Fruit fly (Drosophila melanogaster) Kc167 (cell line): ENCODE measurements around the gene bark.

Experiments used
- Sin3A ChIP-seq: fragments of >200 bp; optimal IDR thresholded peaks from 2 replicates; lab custom pipeline; 2018; ENCODE audit warnings: missing external identifiers
- psq ChIP-seq: fragments of >200 bp; optimal IDR thresholded peaks from 2 replicates; lab custom pipeline; 2017; ENCODE audit warnings: missing external identifiers

- TF ChIP-seq psq (lab: Kevin White, UChicago) (no peak), Sin3A (lab: Kevin White, UChicago) (no peak)
Observed at dm6 chr2L:3776614-3777196, 10.3 kb upstream of the bark start.
